Worm (Caenorhabditis elegans) whole organism, L3 larva: ENCODE measurements around the gene F56C9.8.

Experiments used
- ZK546.5 ChIP-seq: sonication (generic microtip); optimal IDR thresholded peaks from 2 replicates; lab custom pipeline; 2017; ENCODE audit warnings: missing biosample characterization, missing genetic modification characterization
- aly-2 ChIP-seq: fragments of 150-350 bp; optimal IDR thresholded peaks from 2 replicates; lab custom pipeline; 2014; ENCODE audit warnings: missing biosample characterization, missing genetic modification characterization
- ceh-16 ChIP-seq: sonication (generic microtip); optimal IDR thresholded peaks from 2 replicates; lab custom pipeline; 2017; ENCODE audit warnings: missing biosample characterization, missing genetic modification characterization
- ceh-28 ChIP-seq: fragments of 150-350 bp; optimal IDR thresholded peaks from 2 replicates; lab custom pipeline; 2014; ENCODE audit warnings: missing biosample characterization, missing genetic modification reagents, missing genetic modification characterization
- ceh-82 ChIP-seq: fragments of 150-350 bp; optimal IDR thresholded peaks from 2 replicates; lab custom pipeline; 2014; ENCODE audit warnings: missing biosample characterization, missing genetic modification characterization
- ceh-9 ChIP-seq: sonication (generic microtip); optimal IDR thresholded peaks from 2 replicates; lab custom pipeline; 2018; ENCODE audit warnings: missing biosample characterization, missing genetic modification characterization
- egl-27 ChIP-seq: sonication (generic microtip); optimal IDR thresholded peaks from 4 replicates; lab custom pipeline; 2017; ENCODE audit warnings: missing biosample characterization, missing genetic modification reagents, missing genetic modification characterization
- egl-5 ChIP-seq: fragments of 150-350 bp; optimal IDR thresholded peaks from 2 replicates; lab custom pipeline; 2017; ENCODE audit warnings: missing biosample characterization, missing genetic modification reagents, missing genetic modification characterization, inconsistent platforms
- elt-1 ChIP-seq: fragments of 150-350 bp; optimal IDR thresholded peaks from 2 replicates; lab custom pipeline; 2014; ENCODE audit warnings: missing biosample characterization, missing genetic modification characterization
- elt-2 ChIP-seq: sonication (generic microtip); optimal IDR thresholded peaks from 2 replicates; lab custom pipeline; 2016; ENCODE audit warnings: missing genetic modification reagents, mild to moderate bottlenecking, missing genetic modification characterization, missing compliant biosample characterization
- elt-3 ChIP-seq, 3 experiments: fragments of 150-350 bp in 1 of 3; sonication (generic microtip) in 2 of 3; optimal IDR thresholded peaks; 2 replicates in 2 of 3; 4 replicates in 1 of 3; lab custom pipeline; 2014 to 2017; ENCODE audit warnings: missing biosample characterization in 3 of 3, missing genetic modification characterization in 3 of 3
- eor-1 ChIP-seq, 2 experiments: fragments of 150-350 bp; optimal IDR thresholded peaks; 2 replicates each; lab custom pipeline; 2014 to 2018; ENCODE audit warnings: missing biosample characterization in 2 of 2, missing genetic modification characterization in 2 of 2
- fkh-10 ChIP-seq: sonication (generic microtip); optimal IDR thresholded peaks from 2 replicates; lab custom pipeline; 2017; ENCODE audit warnings: missing biosample characterization, missing genetic modification reagents, missing genetic modification characterization
- fos-1 ChIP-seq: fragments of 150-350 bp; optimal IDR thresholded peaks from 2 replicates; lab custom pipeline; 2014; ENCODE audit warnings: missing biosample characterization, missing genetic modification characterization
- hmg-11 ChIP-seq: sonication (generic microtip); optimal IDR thresholded peaks from 2 replicates; lab custom pipeline; 2016; ENCODE audit warnings: missing genetic modification characterization, missing compliant biosample characterization
- lin-15B ChIP-seq: fragments of 150-350 bp; optimal IDR thresholded peaks from 2 replicates; lab custom pipeline; 2014; ENCODE audit warnings: missing biosample characterization, missing genetic modification characterization
- lin-39 ChIP-seq: fragments of 150-350 bp; optimal IDR thresholded peaks from 2 replicates; lab custom pipeline; 2018; ENCODE audit warnings: missing biosample characterization, missing genetic modification reagents, missing genetic modification characterization
- lsy-12 ChIP-seq: sonication (generic microtip); optimal IDR thresholded peaks from 2 replicates; lab custom pipeline; 2016; ENCODE audit warnings: mild to moderate bottlenecking, missing genetic modification characterization, missing compliant biosample characterization
- nfya-1 ChIP-seq: sonication (generic microtip); optimal IDR thresholded peaks from 2 replicates; lab custom pipeline; 2017; ENCODE audit warnings: missing genetic modification characterization, mild to moderate bottlenecking, missing compliant biosample characterization, antibody characterized with exemption, moderate library complexity; ENCODE audit not compliant: insufficient read depth
- nhr-11 ChIP-seq: fragments of 150-350 bp; optimal IDR thresholded peaks from 2 replicates; lab custom pipeline; 2014; ENCODE audit warnings: missing biosample characterization, missing genetic modification characterization
- nhr-23 ChIP-seq: fragments of 150-350 bp; optimal IDR thresholded peaks from 2 replicates; lab custom pipeline; 2014; ENCODE audit warnings: missing biosample characterization, missing genetic modification reagents, missing genetic modification characterization
- nhr-237 ChIP-seq: fragments of 150-350 bp; optimal IDR thresholded peaks from 2 replicates; lab custom pipeline; 2014; ENCODE audit warnings: missing biosample characterization, missing genetic modification characterization
- nhr-25 ChIP-seq: sonication (generic microtip); optimal IDR thresholded peaks from 2 replicates; lab custom pipeline; 2017; ENCODE audit warnings: missing biosample characterization, missing genetic modification characterization
- nhr-43 ChIP-seq: sonication (generic microtip); optimal IDR thresholded peaks from 2 replicates; lab custom pipeline; 2016; ENCODE audit warnings: mild to moderate bottlenecking, missing genetic modification characterization, missing compliant biosample characterization; ENCODE audit not compliant: poor library complexity, severe bottlenecking
- nhr-67 ChIP-seq: fragments of 150-350 bp; optimal IDR thresholded peaks from 2 replicates; lab custom pipeline; 2014; ENCODE audit warnings: missing biosample characterization, missing genetic modification characterization
- pha-4 ChIP-seq: fragments of 150-350 bp; optimal IDR thresholded peaks from 2 replicates; lab custom pipeline; 2014; ENCODE audit warnings: missing biosample characterization, missing genetic modification reagents, missing genetic modification characterization
- pqm-1 ChIP-seq: fragments of 150-350 bp; optimal IDR thresholded peaks from 2 replicates; lab custom pipeline; 2017; ENCODE audit warnings: missing biosample characterization, missing genetic modification characterization, inconsistent platforms
- skn-1 ChIP-seq: fragments of 150-350 bp; optimal IDR thresholded peaks from 2 replicates; lab custom pipeline; 2014; ENCODE audit warnings: missing biosample characterization, missing genetic modification characterization
- snpc-4 ChIP-seq: fragments of 150-350 bp; optimal IDR thresholded peaks from 2 replicates; lab custom pipeline; 2014; ENCODE audit warnings: missing biosample characterization, missing genetic modification characterization
- tbx-2 ChIP-seq: sonication (generic microtip); optimal IDR thresholded peaks from 2 replicates; lab custom pipeline; 2016; ENCODE audit warnings: mild to moderate bottlenecking, missing genetic modification characterization, missing compliant biosample characterization
- ztf-11 ChIP-seq: fragments of 150-350 bp; optimal IDR thresholded peaks from 2 replicates; lab custom pipeline; 2014; ENCODE audit warnings: missing biosample characterization, missing genetic modification characterization

Gene F56C9.8

DNA sequence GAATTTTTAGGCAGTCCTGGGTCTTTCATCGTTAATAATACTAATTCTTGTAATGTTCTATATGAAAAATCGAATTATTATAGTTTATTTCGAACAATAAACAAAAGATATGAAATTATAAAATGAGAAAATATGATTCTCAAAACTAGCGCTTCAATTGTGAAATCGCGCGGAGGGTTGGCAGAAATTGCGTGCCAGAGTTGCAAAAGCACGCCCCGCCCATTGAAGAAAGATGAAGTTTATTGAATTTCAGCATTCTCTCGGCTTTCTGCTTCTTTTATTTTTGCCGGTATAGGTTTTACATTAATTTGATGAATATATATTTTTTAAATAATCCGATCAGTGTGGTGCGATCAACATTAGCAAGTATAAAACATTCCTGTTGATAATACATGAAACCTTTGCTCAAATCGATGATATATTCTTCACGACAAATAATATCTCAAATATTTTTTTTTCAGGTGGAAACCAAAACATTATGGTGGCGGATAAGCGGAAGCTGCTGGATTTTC lies 39.8 kb upstream of the F56C9.8 start, which contains the start of the genes eco-1 and hmgr-1 (continued):
- TF ChIP-seq ceh-82 (no peak), lsy-12 (tag; lab: Kevin White, UChicago) (no peak), pha-4 (tag; lab: Kevin White, UChicago) (no peak), nhr-23 (tag; lab: Kevin White, UChicago) (peak; percentile 13), nhr-237 (tag; lab: Kevin White, UChicago) (no peak), lin-15B (peak; percentile 35), ZK546.5 (no peak), fos-1 (tag; lab: Kevin White, UChicago) (no peak), nhr-67 (tag; lab: Kevin White, UChicago) (no peak), nhr-43 (tag; lab: Kevin White, UChicago) (peak; percentile 26)

DNA sequence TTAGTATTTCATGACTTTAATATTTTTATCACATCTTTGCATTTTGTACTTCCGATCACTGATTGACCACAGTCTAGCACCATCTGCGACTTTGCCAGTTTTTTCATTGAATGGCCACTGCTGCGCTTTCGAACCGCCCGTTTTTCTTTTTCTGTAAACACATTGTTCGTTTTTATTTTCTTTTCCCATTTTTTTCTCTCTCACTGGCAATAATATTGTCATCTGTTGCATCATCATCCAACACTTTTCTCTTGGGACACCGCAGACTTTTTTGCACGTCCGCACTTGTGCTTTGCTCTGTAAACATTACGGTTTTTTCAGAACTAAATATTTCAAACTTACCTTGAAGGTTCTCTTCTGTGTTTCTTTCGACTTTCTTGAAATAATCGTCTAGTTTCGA lies 39.3 kb upstream of the F56C9.8 start:
- peak; percentile 8 for TF ChIP-seq nfya-1 (tag; lab: Kevin White, UChicago)
- no peak for TF ChIP-seq ceh-16 (tag; lab: Kevin White, UChicago)
- no peak for TF ChIP-seq lin-39
- no peak for TF ChIP-seq nhr-43 (tag; lab: Kevin White, UChicago)
- peak; percentile 82 for TF ChIP-seq pha-4 (tag; lab: Kevin White, UChicago)
- no peak for TF ChIP-seq elt-1

DNA sequence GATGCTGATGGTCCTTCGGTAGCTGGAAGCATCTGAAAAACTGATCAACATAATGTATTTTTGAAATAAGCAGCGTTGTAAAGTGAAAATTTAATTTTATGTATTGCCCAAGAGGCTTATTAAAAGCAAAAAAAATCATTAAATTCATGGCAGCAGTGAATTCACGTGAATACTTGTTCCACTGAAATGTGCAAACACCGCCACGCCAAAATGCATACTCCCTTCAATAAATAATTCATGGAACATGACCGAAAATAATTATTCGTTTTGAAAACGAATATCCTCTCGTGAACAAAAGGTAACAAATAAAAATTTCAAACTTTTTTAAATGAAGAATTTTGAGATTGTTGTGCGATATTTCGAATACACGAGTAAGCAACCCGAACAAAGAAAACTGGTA lies 38.0 kb upstream of the F56C9.8 start, which contains the start of gene F08F8.10:
TSS of gene F08F8.10 (minus strand) at position 38 of the 400 bp plus-strand sequence.
- TF ChIP-seq nfya-1 (tag; lab: Kevin White, UChicago) (peak; percentile 33), elt-1 (no peak), aly-2 (tag; lab: Kevin White, UChicago) (no peak), hmg-11 (peak; percentile 27), egl-5 (peak; percentile 35), nhr-25 (peak; percentile 18), pha-4 (tag; lab: Kevin White, UChicago) (peak; percentile 63), snpc-4 (tag; lab: Kevin White, UChicago) (peak; percentile 47)

DNA sequence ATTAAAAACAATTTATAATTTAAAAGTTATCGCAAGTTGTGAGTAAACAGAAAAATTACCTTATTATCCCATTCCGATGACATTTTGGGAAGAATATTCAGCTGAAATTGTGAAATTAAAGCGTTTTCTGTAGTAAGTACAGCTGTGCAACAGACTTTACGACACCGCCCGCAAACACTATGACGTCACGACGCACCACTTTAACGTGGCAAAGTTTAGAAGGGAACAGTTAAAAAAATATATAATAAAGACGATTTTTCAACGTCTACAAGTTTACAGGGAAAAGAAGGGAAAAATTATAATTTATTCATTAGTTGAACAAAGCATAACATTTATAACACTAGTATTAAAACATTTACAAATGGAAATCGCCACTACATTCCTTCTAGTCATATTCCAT lies 34.6 kb upstream of the F56C9.8 start, which contains the start of gene F08F8.9:
TSS of gene F08F8.9 (minus strand) at position 101 of the 400 bp plus-strand sequence.
- TF ChIP-seq pha-4 (tag; lab: Kevin White, UChicago) (peak; percentile 4), ceh-9 (tag; lab: Kevin White, UChicago) (no peak), egl-5 (no peak), elt-2 (peak; percentile 1), ZK546.5 (no peak), aly-2 (tag; lab: Kevin White, UChicago) (no peak), nhr-23 (tag; lab: Kevin White, UChicago) (no peak), ceh-16 (tag; lab: Kevin White, UChicago) (no peak)

DNA sequence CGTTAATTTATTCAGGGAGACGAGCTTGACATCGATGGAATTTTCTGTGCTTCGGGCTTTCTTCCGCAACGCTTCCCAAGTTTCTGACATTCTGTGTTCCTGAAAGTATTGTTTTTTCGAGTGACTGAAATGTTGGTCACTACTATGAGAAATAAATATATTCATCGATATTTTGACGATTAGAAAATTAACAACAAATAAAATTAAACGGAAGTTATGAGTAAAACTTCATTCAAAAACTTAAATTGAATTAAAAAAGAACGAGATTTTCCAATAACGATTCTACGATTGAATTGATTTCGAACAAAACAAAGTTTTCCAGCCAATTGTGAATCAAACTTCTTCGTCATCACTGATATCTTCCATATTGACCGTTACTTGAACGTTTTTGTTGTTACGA lies 29.8 kb upstream of the F56C9.8 start, which contains the start of gene gos-28:
TSS of gene gos-28 (minus strand) at position 101 of the 400 bp plus-strand sequence.
- no peak for TF ChIP-seq eor-1 (tag; optimal IDR thresholded peaks at IDR 0.05; lab: Kevin White, UChicago)
- no peak for TF ChIP-seq elt-3 (tag; optimal IDR thresholded peaks at IDR 0.05; lab: Kevin White, UChicago)
- no peak for TF ChIP-seq skn-1 (tag; lab: Kevin White, UChicago)
- TF ChIP-seq fkh-10 (GFP tag; lab: Kevin White, UChicago): no peak
- TF ChIP-seq nhr-11 (tag; lab: Kevin White, UChicago): no peak
- TF ChIP-seq egl-27: no peak
- no peak for TF ChIP-seq pqm-1 (tag; lab: Kevin White, UChicago)

ce11 chrIII:7347049-7347448 lies 27.7 kb upstream of the F56C9.8 start, which contains the start of gene F08F8.7:
TSS of gene F08F8.7 (minus strand) at chrIII:7347149.
- TF ChIP-seq egl-5 (no peak), skn-1 (tag; lab: Kevin White, UChicago) (no peak), eor-1 (tag; optimal IDR thresholded peaks at IDR 0.05; lab: Kevin White, UChicago) (no peak), snpc-4 (tag; lab: Kevin White, UChicago) (no peak), ceh-28 (no peak), ztf-11 (tag; lab: Kevin White, UChicago) (no peak), tbx-2 (tag; lab: Kevin White, UChicago) (no peak), nhr-23 (tag; lab: Kevin White, UChicago) (no peak)
